Fruit fly (Drosophila melanogaster): ENCODE measurements around the gene fax.
A peak's percentile ranks its signal among the peaks of the same experiment; 100 is the strongest.

Gene fax

dm6 chr3L:16377768-16378764, 33.6 kb downstream of the fax start, which contains the start of gene roq (continued):
- TF ChIP-seq croc (GFP tag; conservative IDR thresholded peaks at IDR 0.05) (no peak), nom (GFP tag; optimal IDR thresholded peaks at IDR 0.05) (no peak), Nf-YB (GFP tag; optimal IDR thresholded peaks at IDR 0.05) (no peak), CG17385 (GFP tag; optimal IDR thresholded peaks at IDR 0.05) (peak; percentile 93), sima (GFP tag; optimal IDR thresholded peaks at IDR 0.05) (no peak), CG16813 (GFP tag; IDR thresholded peaks at IDR 0.05; ENCODE audit: partially characterized antibody) (peak; percentile 42; the same call in 2 of the 3 replicates), CG12219 (GFP tag; optimal IDR thresholded peaks at IDR 0.05) (no peak), esg (GFP tag; conservative IDR thresholded peaks at IDR 0.05) (no peak), CG10274 (GFP tag; optimal IDR thresholded peaks at IDR 0.05) (no peak), HmgD (GFP tag; optimal IDR thresholded peaks at IDR 0.05) (peak; percentile 59), Dp (GFP tag; optimal IDR thresholded peaks at IDR 0.05) (peak; percentile 86), Sin3A (optimal IDR thresholded peaks at IDR 0.05) (peak; percentile 19), Elba2 (GFP tag; optimal IDR thresholded peaks at IDR 0.05) (peak; percentile 68), CG7271 (tag; optimal IDR thresholded peaks at IDR 0.05) (no peak), yki (optimal IDR thresholded peaks at IDR 0.05) (no peak), Trl (optimal IDR thresholded peaks at IDR 0.05) (peak; percentile 23 to 46), Trl (GFP tag; optimal IDR thresholded peaks at IDR 0.05) (no peak), ro (GFP tag; IDR thresholded peaks at IDR 0.05) (no peak), wek (GFP tag; optimal IDR thresholded peaks at IDR 0.05) (no peak), CG3838 (GFP tag; optimal IDR thresholded peaks at IDR 0.05) (no peak), ap (GFP tag; IDR thresholded peaks at IDR 0.05) (no peak), CG10366 (GFP tag; IDR thresholded peaks at IDR 0.05) (no peak), CG11085 (GFP tag; IDR thresholded peaks at IDR 0.05) (no peak), unc-4 (GFP tag; IDR thresholded peaks at IDR 0.05; ENCODE audit: partially characterized antibody) (0 out of 2 replicates have a peak, but pooled peaks have one; percentile 32), lab (GFP tag; optimal IDR thresholded peaks at IDR 0.05) (no peak), tio (GFP tag; optimal IDR thresholded peaks at IDR 0.05) (no peak), scrt (GFP tag; optimal IDR thresholded peaks at IDR 0.05) (no peak), p53 (GFP tag; optimal IDR thresholded peaks at IDR 0.05) (no peak), jing (GFP tag; optimal IDR thresholded peaks at IDR 0.05) (no peak), CG18011 (GFP tag; optimal IDR thresholded peaks at IDR 0.05) (peak; percentile 24), CG5953 (GFP tag; IDR thresholded peaks at IDR 0.05) (no peak), Xrp1 (GFP tag; IDR thresholded peaks at IDR 0.05) (no peak), D (optimal IDR thresholded peaks at IDR 0.05) (no peak), D (GFP tag; optimal IDR thresholded peaks at IDR 0.05) (no peak), grn (GFP tag; optimal IDR thresholded peaks at IDR 0.05) (peak; percentile 91), prd (optimal IDR thresholded peaks at IDR 0.05) (no peak), prd (GFP tag; IDR thresholded peaks at IDR 0.05) (no peak), CG11560 (tag; IDR thresholded peaks at IDR 0.05) (no peak), kni (GFP tag; optimal IDR thresholded peaks at IDR 0.05) (no peak), CG43689 (GFP tag; IDR thresholded peaks at IDR 0.05) (no peak), CG7745 (tag; optimal IDR thresholded peaks at IDR 0.05) (no peak), Ravus (GFP tag; IDR thresholded peaks at IDR 0.05) (no peak), vvl (GFP tag; IDR thresholded peaks at IDR 0.05) (peak; percentile 45), Med (GFP tag) (peak; percentile 71), peb (GFP tag; IDR thresholded peaks at IDR 0.05) (no peak), CG15601 (tag; optimal IDR thresholded peaks at IDR 0.05) (peak; percentile 8), CTCF (GFP tag; optimal IDR thresholded peaks at IDR 0.05) (peak; percentile 28), CG7839 (tag; optimal IDR thresholded peaks at IDR 0.05) (no peak), fu2 (GFP tag; optimal IDR thresholded peaks at IDR 0.05) (no peak), sens-2 (GFP tag; IDR thresholded peaks at IDR 0.05) (no peak), Atf6 (GFP tag; IDR thresholded peaks at IDR 0.05) (peak; percentile 22; the same call in 1 of the 2 replicates)

Measured in whole organism, embryonic.